Worm (Caenorhabditis elegans) whole organism, young adult: ENCODE measurements around the gene oac-30.

Experiments
- B0336.3 ChIP-seq: fragments of 200-800 bp; sonication (Bioruptor generic); IDR thresholded peaks from 2 replicates; pipeline ENCODE4 v1.3.6; 2022; ENCODE audit warnings: missing genetic modification characterization, missing compliant biosample characterization
- C06A6.2 ChIP-seq: fragments of 200-800 bp; sonication (Bioruptor generic); conservative IDR thresholded peaks from 2 replicates; pipeline ENCODE4 v1.3.6; 2022; ENCODE audit warnings: missing genetic modification characterization, missing compliant biosample characterization
- D2030.7 ChIP-seq: fragments of 200-800 bp; sonication (Bioruptor generic); IDR thresholded peaks from 2 replicates; pipeline ENCODE4 v1.3.6; 2022; ENCODE audit warnings: missing genetic modification reagents, missing genetic modification characterization, missing compliant biosample characterization
- F10E7.11 ChIP-seq: sonication (generic microtip); optimal IDR thresholded peaks from 2 replicates; lab custom pipeline; 2017; ENCODE audit warnings: mild to moderate bottlenecking, missing genetic modification characterization, moderate library complexity, missing compliant biosample characterization
- F22D6.2 ChIP-seq: sonication (generic microtip); optimal IDR thresholded peaks from 2 replicates; lab custom pipeline; 2016; ENCODE audit warnings: mild to moderate bottlenecking, missing genetic modification characterization, missing compliant biosample characterization
- F33H1.4 ChIP-seq: fragments of 200-800 bp; sonication (Bioruptor generic); IDR thresholded peaks from 2 replicates; pipeline ENCODE4 v1.3.6; 2022; ENCODE audit warnings: missing genetic modification reagents, missing genetic modification characterization, missing compliant biosample characterization
- F39B2.1 ChIP-seq: fragments of 200-800 bp; sonication (Bioruptor generic); IDR thresholded peaks from 2 replicates; pipeline ENCODE4 v1.3.6; 2022; ENCODE audit warnings: missing genetic modification reagents, missing genetic modification characterization, missing compliant biosample characterization
- F49E8.2 ChIP-seq: sonication (generic microtip); optimal IDR thresholded peaks from 3 replicates; lab custom pipeline; 2017; ENCODE audit warnings: missing genetic modification characterization, mild to moderate bottlenecking, missing compliant biosample characterization, antibody characterized with exemption, moderate library complexity; ENCODE audit not compliant: insufficient read depth
- F57A8.1 ChIP-seq: fragments of 200-800 bp; sonication (Bioruptor generic); optimal IDR thresholded peaks from 2 replicates; lab custom pipeline; 2018; ENCODE audit warnings: mild to moderate bottlenecking, missing genetic modification characterization, moderate library complexity, missing compliant biosample characterization
- K11D2.4 ChIP-seq: fragments of 200-800 bp; sonication (Bioruptor generic); IDR thresholded peaks from 2 replicates; pipeline ENCODE4 v1.3.6; 2022; ENCODE audit warnings: missing genetic modification reagents, missing genetic modification characterization, missing compliant biosample characterization
- T07F8.4 ChIP-seq: sonication (generic microtip); optimal IDR thresholded peaks from 2 replicates; lab custom pipeline; 2016; ENCODE audit warnings: mild to moderate bottlenecking, missing genetic modification characterization, moderate library complexity, missing compliant biosample characterization
- T26A5.8 ChIP-seq: sonication (generic microtip); optimal IDR thresholded peaks from 2 replicates; lab custom pipeline; 2016; ENCODE audit warnings: missing genetic modification characterization, missing compliant biosample characterization
- Y56A3A.18 ChIP-seq: fragments of 200-800 bp; sonication (Bioruptor generic); IDR thresholded peaks from 2 replicates; pipeline ENCODE4 v1.3.6; 2022; ENCODE audit warnings: missing genetic modification reagents, missing genetic modification characterization, missing compliant biosample characterization
- ama-1 ChIP-seq, 3 experiments: fragments of 150-350 bp in 1 of 3; sonication (generic microtip) in 2 of 3; optimal IDR thresholded peaks; 2 replicates each; lab custom pipeline; 2014 to 2018; ENCODE audit warnings: missing biosample characterization in 2 of 3, missing genetic modification characterization in 2 of 3, missing genetic modification reagents in 2 of 3
- aptf-3 ChIP-seq: fragments of 200-800 bp; sonication (Bioruptor generic); IDR thresholded peaks from 2 replicates; pipeline ENCODE4 v1.3.6; 2022; ENCODE audit warnings: missing genetic modification characterization, missing compliant biosample characterization
- atf-7 ChIP-seq: sonication (generic microtip); optimal IDR thresholded peaks from 2 replicates; lab custom pipeline; 2017; ENCODE audit warnings: mild to moderate bottlenecking, missing genetic modification characterization, missing compliant biosample characterization
- attf-3 ChIP-seq: fragments of 200-800 bp; sonication (Bioruptor generic); conservative IDR thresholded peaks from 2 replicates; pipeline ENCODE4 v1.3.6; 2022; ENCODE audit warnings: missing genetic modification reagents, missing genetic modification characterization, missing compliant biosample characterization
- attf-5 ChIP-seq: fragments of 200-800 bp; sonication (Bioruptor generic); optimal IDR thresholded peaks from 2 replicates; lab custom pipeline; 2018; ENCODE audit warnings: mild to moderate bottlenecking, missing genetic modification characterization, missing compliant biosample characterization
- bed-1 ChIP-seq: fragments of 200-800 bp; sonication (Bioruptor generic); IDR thresholded peaks from 2 replicates; pipeline ENCODE4 v1.3.6; 2022; ENCODE audit warnings: missing genetic modification reagents, missing genetic modification characterization, missing compliant biosample characterization
- ceh-91 ChIP-seq: fragments of 200-800 bp; sonication (Bioruptor generic); IDR thresholded peaks from 2 replicates; pipeline ENCODE4 v1.3.6; 2022; ENCODE audit warnings: missing genetic modification reagents, missing genetic modification characterization, missing compliant biosample characterization
- dpff-1 ChIP-seq: sonication (generic microtip); optimal IDR thresholded peaks from 2 replicates; lab custom pipeline; 2017; ENCODE audit warnings: mild to moderate bottlenecking, missing genetic modification characterization, missing compliant biosample characterization
- dpl-1 ChIP-seq: fragments of 150-350 bp; optimal IDR thresholded peaks from 2 replicates; lab custom pipeline; 2014; ENCODE audit warnings: missing biosample characterization, missing genetic modification reagents, missing genetic modification characterization
- egl-44 ChIP-seq: fragments of 200-800 bp; sonication (Bioruptor generic); IDR thresholded peaks from 2 replicates; pipeline ENCODE4 v1.3.6; 2022; ENCODE audit warnings: missing genetic modification reagents, missing genetic modification characterization, missing compliant biosample characterization
- egrh-3 ChIP-seq: fragments of 200-800 bp; sonication (Bioruptor generic); IDR thresholded peaks from 2 replicates; pipeline ENCODE4 v1.3.6; 2022; ENCODE audit warnings: missing genetic modification reagents, missing genetic modification characterization, missing compliant biosample characterization
- hlh-26 ChIP-seq: fragments of 200-800 bp; sonication (Bioruptor generic); conservative IDR thresholded peaks from 2 replicates; pipeline ENCODE4 v1.3.6; 2022; ENCODE audit warnings: missing genetic modification reagents, missing genetic modification characterization, missing compliant biosample characterization
- hmg-20 ChIP-seq: fragments of 200-800 bp; sonication (Bioruptor generic); IDR thresholded peaks from 2 replicates; pipeline ENCODE4 v1.3.6; 2022; ENCODE audit warnings: missing genetic modification reagents, missing genetic modification characterization, missing compliant biosample characterization
- lag-1 ChIP-seq: fragments of 200-800 bp; sonication (Bioruptor generic); IDR thresholded peaks from 2 replicates; pipeline ENCODE4 v1.3.6; 2022; ENCODE audit warnings: missing genetic modification reagents, missing genetic modification characterization, missing compliant biosample characterization
- let-607 ChIP-seq, 2 experiments: fragments of 200-800 bp in 1 of 2; sonication (Bioruptor generic) in 1 of 2; sonication (generic microtip) in 1 of 2; optimal IDR thresholded peaks; 2 replicates each; lab custom pipeline; 2016 to 2018; ENCODE audit warnings: mild to moderate bottlenecking in 2 of 2, missing compliant biosample characterization in 2 of 2, missing genetic modification characterization in 2 of 2, moderate library complexity in 2 of 2, missing genotype in 1 of 2
- lin-40 ChIP-seq: sonication (generic microtip); optimal IDR thresholded peaks from 2 replicates; lab custom pipeline; 2016; ENCODE audit warnings: missing genetic modification characterization, mild to moderate bottlenecking, missing compliant biosample characterization, missing genotype, missing genetic modification reagents
- lir-1 ChIP-seq: fragments of 200-800 bp; sonication (Bioruptor generic); conservative IDR thresholded peaks from 2 replicates; pipeline ENCODE4 v1.3.6; 2022; ENCODE audit warnings: missing genetic modification reagents, missing genetic modification characterization, missing compliant biosample characterization
- madf-8 ChIP-seq: fragments of 200-800 bp; sonication (Bioruptor generic); conservative IDR thresholded peaks from 2 replicates; pipeline ENCODE4 v1.3.6; 2022; ENCODE audit warnings: missing genetic modification reagents, missing genetic modification characterization, missing compliant biosample characterization
- mxl-1 ChIP-seq: sonication (generic microtip); optimal IDR thresholded peaks from 2 replicates; lab custom pipeline; 2016; ENCODE audit warnings: missing genetic modification characterization, missing compliant biosample characterization
- nfya-1 ChIP-seq: sonication (generic microtip); optimal IDR thresholded peaks from 2 replicates; lab custom pipeline; 2017; ENCODE audit warnings: antibody characterized with exemption, missing compliant biosample characterization, missing genetic modification characterization, borderline replicate concordance; ENCODE audit not compliant: insufficient read depth
- nfyb-1 ChIP-seq: fragments of 200-800 bp; sonication (Bioruptor generic); IDR thresholded peaks from 2 replicates; pipeline ENCODE4 v1.3.6; 2022; ENCODE audit warnings: missing genetic modification reagents, missing genetic modification characterization, missing compliant biosample characterization
- nhr-80 ChIP-seq: sonication (generic microtip); optimal IDR thresholded peaks from 2 replicates; lab custom pipeline; 2016; ENCODE audit warnings: missing genetic modification characterization, missing compliant biosample characterization
- rcor-1 ChIP-seq: fragments of 200-800 bp; sonication (Bioruptor generic); IDR thresholded peaks from 2 replicates; pipeline ENCODE4 v1.3.6; 2022; ENCODE audit warnings: missing genetic modification reagents, missing genetic modification characterization, missing compliant biosample characterization
- rec-8 ChIP-seq, 2 experiments: sonication (generic microtip); optimal IDR thresholded peaks; 2 replicates each; lab custom pipeline; 2016; ENCODE audit warnings: mild to moderate bottlenecking in 2 of 2, missing genetic modification characterization in 2 of 2, missing genetic modification reagents in 2 of 2, missing genotype in 2 of 2, missing biosample characterization in 1 of 2, missing compliant biosample characterization in 1 of 2, moderate library complexity in 1 of 2
- sdz-38 ChIP-seq: sonication (generic microtip); optimal IDR thresholded peaks from 2 replicates; lab custom pipeline; 2016; ENCODE audit warnings: missing genotype, missing genetic modification characterization, missing compliant biosample characterization
- snpc-4 ChIP-seq, 5 experiments: fragments of 150-350 bp in 1 of 5; sonication (generic microtip) in 4 of 5; optimal IDR thresholded peaks; 2 replicates each; lab custom pipeline; 2014 to 2018; ENCODE audit warnings: missing genetic modification characterization in 5 of 5, missing biosample characterization in 3 of 5, antibody characterized with exemption in 2 of 5, mild to moderate bottlenecking in 2 of 5, missing compliant biosample characterization in 2 of 5, missing genotype in 2 of 5, moderate library complexity in 2 of 5, missing genetic modification reagents in 1 of 5
- sptf-2 ChIP-seq: fragments of 200-800 bp; sonication (Bioruptor generic); optimal IDR thresholded peaks from 2 replicates; lab custom pipeline; 2018; ENCODE audit warnings: mild to moderate bottlenecking, missing genetic modification characterization, missing compliant biosample characterization
- tlf-1 ChIP-seq: fragments of 200-800 bp; sonication (Bioruptor generic); optimal IDR thresholded peaks from 2 replicates; lab custom pipeline; 2018; ENCODE audit warnings: mild to moderate bottlenecking, missing genetic modification characterization, missing compliant biosample characterization
- zfh-2 ChIP-seq: fragments of 200-800 bp; sonication (Bioruptor generic); conservative IDR thresholded peaks from 2 replicates; pipeline ENCODE4 v1.3.6; 2022; ENCODE audit warnings: missing genetic modification reagents, missing genetic modification characterization, missing compliant biosample characterization
- ztf-18 ChIP-seq: sonication (generic microtip); optimal IDR thresholded peaks from 2 replicates; lab custom pipeline; 2016; ENCODE audit warnings: missing genotype, mild to moderate bottlenecking, missing genetic modification characterization, missing compliant biosample characterization
- ztf-26 ChIP-seq: sonication (generic microtip); optimal IDR thresholded peaks from 2 replicates; lab custom pipeline; 2017; ENCODE audit warnings: missing genetic modification characterization, missing compliant biosample characterization
- ztf-28 ChIP-seq: fragments of 200-800 bp; sonication (Bioruptor generic); IDR thresholded peaks from 2 replicates; pipeline ENCODE4 v1.3.6; 2022; ENCODE audit warnings: missing genetic modification reagents, missing genetic modification characterization, missing compliant biosample characterization

oac-30 gene

ce11 chrII:1266790-1267189, at the start of gene oac-30:
Gene oac-30, minus strand, starts transcription at chrII:1266890.
- TF ChIP-seq T07F8.4 (tag; lab: Kevin White, UChicago): no peak
- no peak for TF ChIP-seq F33H1.4 (GFP tag; lab: Robert Waterston, UW)
- TF ChIP-seq sptf-2: no peak
- TF ChIP-seq ceh-91: no peak
- no peak for TF ChIP-seq lag-1 (GFP tag; lab: Robert Waterston, UW)
- no peak for TF ChIP-seq rec-8 (tag; optimal IDR thresholded peaks at IDR 0.05; lab: Kevin White, UChicago)
- no peak for TF ChIP-seq egrh-3 (GFP tag; lab: Robert Waterston, UW)
- TF ChIP-seq snpc-4 (GFP tag; optimal IDR thresholded peaks at IDR 0.05; lab: Kevin White, UChicago): no peak
- no peak for TF ChIP-seq snpc-4 (tag; optimal IDR thresholded peaks at IDR 0.05; lab: Kevin White, UChicago)
- TF ChIP-seq hmg-20: no peak
- no peak for TF ChIP-seq F39B2.1 (GFP tag; lab: Robert Waterston, UW)
- no peak for TF ChIP-seq F10E7.11 (tag; lab: Kevin White, UChicago)
- no peak for TF ChIP-seq F57A8.1 (GFP tag; lab: Kevin White, UChicago)
- no peak for TF ChIP-seq ztf-18

DNA sequence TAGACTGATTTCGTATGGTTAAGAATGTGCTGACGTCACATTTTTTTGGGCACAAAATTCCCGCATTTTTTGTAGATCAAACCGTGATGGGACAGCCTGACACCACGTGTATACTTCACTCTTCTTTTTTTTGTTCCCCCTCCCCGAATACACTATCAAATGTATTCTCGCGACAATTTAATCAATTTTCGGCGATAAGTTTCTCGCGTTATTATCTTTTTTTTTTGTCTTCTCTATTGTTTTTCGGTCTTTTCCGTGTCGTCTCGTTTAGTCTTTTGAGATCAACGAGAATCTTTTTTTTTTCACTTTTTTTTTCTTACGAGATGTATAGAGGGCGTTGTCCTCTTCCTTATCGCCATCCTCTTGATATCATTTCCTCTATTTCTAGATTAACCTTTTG, 48.6 kb upstream of the oac-30 start:
- TF ChIP-seq nhr-80 (tag; lab: Kevin White, UChicago) (peak; percentile 70), hlh-26 (no peak), dpff-1 (tag; lab: Kevin White, UChicago) (no peak), lin-40 (peak; percentile 43), atf-7 (tag; lab: Kevin White, UChicago) (peak; percentile 4), K11D2.4 (peak; percentile 71), ztf-26 (tag; lab: Kevin White, UChicago) (peak; percentile 49), let-607 (tag; optimal IDR thresholded peaks at IDR 0.05; lab: Kevin White, UChicago) (peak in 1 of 2 experiments; percentile 25)

DNA sequence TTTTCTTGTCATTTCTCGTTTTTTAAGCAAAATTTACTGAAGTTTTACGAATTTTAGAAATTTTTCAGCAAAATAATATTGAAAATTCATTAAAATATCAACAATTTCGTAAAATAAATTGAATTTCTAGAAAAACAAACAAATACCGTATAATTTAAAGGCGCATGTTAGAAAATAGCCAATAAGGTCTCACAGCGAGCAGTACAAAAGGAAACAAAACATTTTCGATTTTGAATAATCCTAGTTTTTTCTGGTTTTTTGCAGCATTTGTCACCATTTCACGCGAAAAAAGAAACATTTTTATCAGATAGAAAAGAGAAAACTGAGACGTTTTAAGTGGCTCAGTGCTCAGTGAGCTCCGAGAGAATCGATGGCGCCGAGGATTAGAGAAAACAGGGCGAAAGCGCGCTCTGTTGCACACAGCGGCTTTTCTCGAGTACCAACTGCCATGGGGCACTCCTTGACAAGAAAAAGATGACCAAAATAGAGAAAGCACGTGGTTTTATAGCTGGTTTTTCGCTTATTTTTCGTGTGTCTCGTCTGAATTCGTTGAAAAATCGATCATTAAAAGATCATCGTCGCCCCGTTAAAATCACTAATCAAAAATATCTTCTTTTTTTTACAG, 43.3 kb upstream of the oac-30 start, which contains the start of the genes alh-6 and fcho-1:
TSS of gene alh-6 (minus strand) at position 242 of the 625 bp plus-strand sequence.
TSS of gene fcho-1 (plus strand) at position 624 of the 625 bp plus-strand sequence.
- TF ChIP-seq egrh-3 (GFP tag; lab: Robert Waterston, UW): no peak
- no peak for TF ChIP-seq C06A6.2 (GFP tag; lab: Robert Waterston, UW)
- TF ChIP-seq Y56A3A.18 (GFP tag; lab: Robert Waterston, UW): no peak
- no peak for TF ChIP-seq mxl-1
- TF ChIP-seq nfyb-1 (GFP tag; lab: Robert Waterston, UW): no peak
- TF ChIP-seq F22D6.2 (tag; lab: Kevin White, UChicago): no peak
- TF ChIP-seq T26A5.8: no peak
- TF ChIP-seq aptf-3 (GFP tag; lab: Robert Waterston, UW): no peak
- TF ChIP-seq D2030.7 (GFP tag; lab: Robert Waterston, UW): peak; percentile 46
- TF ChIP-seq attf-5 (GFP tag; lab: Kevin White, UChicago): no peak
- TF ChIP-seq egl-44 (GFP tag; lab: Robert Waterston, UW): no peak
- no peak for TF ChIP-seq ztf-18
- TF ChIP-seq ama-1 (optimal IDR thresholded peaks at IDR 0.05; lab: Kevin White, UChicago): no peak
- TF ChIP-seq ama-1 (GFP tag; optimal IDR thresholded peaks at IDR 0.05; lab: Kevin White, UChicago): no peak
- no peak for TF ChIP-seq zfh-2 (GFP tag; lab: Robert Waterston, UW)
- no peak for TF ChIP-seq dpl-1 (GFP tag; lab: Kevin White, UChicago)
- TF ChIP-seq lir-1 (GFP tag; lab: Robert Waterston, UW): no peak
- TF ChIP-seq bed-1 (GFP tag; lab: Robert Waterston, UW): no peak
- TF ChIP-seq madf-8: peak; percentile 27; the same call in 1 of the 2 replicates
- TF ChIP-seq attf-3 (GFP tag; lab: Robert Waterston, UW): no peak
- TF ChIP-seq nfya-1 (tag; lab: Kevin White, UChicago): no peak
- TF ChIP-seq ztf-28: no peak
- TF ChIP-seq rcor-1 (GFP tag; lab: Robert Waterston, UW): no peak
- TF ChIP-seq atf-7 (tag; lab: Kevin White, UChicago): no peak
- TF ChIP-seq sdz-38 (tag; lab: Kevin White, UChicago): no peak
- TF ChIP-seq F49E8.2 (tag; lab: Kevin White, UChicago): peak; percentile 25
- TF ChIP-seq tlf-1 (GFP tag; lab: Kevin White, UChicago): no peak
- no peak for TF ChIP-seq B0336.3 (GFP tag; lab: Robert Waterston, UW)
